Worm (Caenorhabditis elegans) whole organism, L4/young adult: ENCODE results near the gene ilcr-1.

Experiments used
- W03F9.2 ChIP-seq: fragments of 150-350 bp; optimal IDR thresholded peaks from 2 replicates; lab custom pipeline; 2014; ENCODE audit warnings: missing biosample characterization, missing genetic modification characterization
- dao-5 ChIP-seq: sonication (generic microtip); optimal IDR thresholded peaks from 2 replicates; lab custom pipeline; 2016; ENCODE audit warnings: missing genotype, missing genetic modification characterization, moderate library complexity, missing compliant biosample characterization
- him-1 ChIP-seq: sonication (generic microtip); optimal IDR thresholded peaks from 2 replicates; lab custom pipeline; 2016; ENCODE audit warnings: missing genotype, missing genetic modification reagents, missing genetic modification characterization, missing compliant biosample characterization

ce11 chrIV:14230799-14231198, 45.5 kb upstream of the ilcr-1 start, which contains the start of gene F02H6.6:
- TF ChIP-seq W03F9.2 (no peak), dao-5 (tag; lab: Kevin White, UChicago) (no peak), him-1 (tag; lab: Kevin White, UChicago) (no peak)
